Fruit fly (Drosophila melanogaster): ENCODE data around the gene Dhfr.
A peak's percentile ranks its signal among the peaks of the same experiment; 100 is the strongest.

The Dhfr gene

DNA sequence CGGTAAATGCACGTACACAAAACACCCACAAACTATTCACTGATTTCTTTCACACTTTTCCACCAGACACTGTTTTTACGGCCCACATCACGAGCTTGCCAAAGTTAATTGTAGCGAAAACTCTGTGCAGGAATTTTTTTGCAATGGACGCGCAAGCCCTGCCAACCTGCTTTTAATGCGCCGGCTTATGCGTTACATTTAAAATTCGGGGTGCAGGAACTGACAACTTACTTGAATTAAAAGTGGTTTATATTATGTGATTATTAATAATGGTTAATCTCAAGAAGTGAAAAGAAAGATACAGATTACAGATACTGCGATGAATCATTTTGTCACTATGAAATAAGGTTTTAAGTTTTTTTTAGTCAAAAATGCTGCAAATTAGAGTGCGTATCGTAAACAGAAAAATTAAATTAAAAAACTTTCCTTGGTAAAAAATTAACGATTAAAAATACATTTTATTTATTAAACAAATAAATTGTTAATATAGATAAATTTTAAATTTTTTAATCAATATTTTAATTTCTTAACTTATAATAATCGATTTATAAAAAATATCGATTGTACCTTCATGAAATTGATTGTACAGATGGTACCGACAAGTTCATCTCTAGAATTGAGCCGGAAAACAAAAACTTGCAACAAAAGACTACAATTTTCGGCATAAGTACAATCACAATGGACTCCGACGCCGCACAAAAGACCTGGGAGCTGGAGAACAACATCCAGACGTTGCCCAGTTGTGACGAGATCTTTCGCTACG lies 11.3 kb upstream of the Dhfr start, which contains the start of the genes CG42232 and CSN5 (continued):
- TF ChIP-seq CG3065 (GFP tag; optimal IDR thresholded peaks at IDR 0.05), result no peak
- no peak for TF ChIP-seq abd-A (tag; optimal IDR thresholded peaks at IDR 0.05)
- TF ChIP-seq Rx (GFP tag; IDR thresholded peaks at IDR 0.05), result peak; percentile 30; the same call in 1 of the 2 replicates
- no peak for TF ChIP-seq Elba2 (GFP tag; optimal IDR thresholded peaks at IDR 0.05)
- 0 out of 2 replicates have a peak, but pooled peaks have one; percentile 18 for TF ChIP-seq sob (GFP tag; IDR thresholded peaks at IDR 0.05)
- no peak for TF ChIP-seq mld (GFP tag; IDR thresholded peaks at IDR 0.05; ENCODE audit: partially characterized antibody)
- TF ChIP-seq CG11398 (GFP tag; optimal IDR thresholded peaks at IDR 0.05), result no peak
- TF ChIP-seq Nf-YB (GFP tag; optimal IDR thresholded peaks at IDR 0.05), result no peak
- no peak for TF ChIP-seq gsb (GFP tag; IDR thresholded peaks at IDR 0.05)
- peak; percentile 13 for TF ChIP-seq Usf (GFP tag; optimal IDR thresholded peaks at IDR 0.05)
- TF ChIP-seq CG2678 (tag; optimal IDR thresholded peaks at IDR 0.05), result no peak
- no peak for TF ChIP-seq Med (GFP tag)
- TF ChIP-seq CG15011 (GFP tag; optimal IDR thresholded peaks at IDR 0.05), result no peak
- peak; percentile 69 for TF ChIP-seq CG3847 (GFP tag; IDR thresholded peaks at IDR 0.05)
- TF ChIP-seq CG31388 (GFP tag; optimal IDR thresholded peaks at IDR 0.05), result peak; percentile 39
- TF ChIP-seq chn (GFP tag; optimal IDR thresholded peaks at IDR 0.05), result peak; percentile 37
- peak; percentile 17 for TF ChIP-seq run (tag; optimal IDR thresholded peaks at IDR 0.05)
- TF ChIP-seq CG6689 (GFP tag; IDR thresholded peaks at IDR 0.05), result peak; percentile 59
- TF ChIP-seq CG32772 (GFP tag; IDR thresholded peaks at IDR 0.05), result peak; percentile 17; the same call in 1 of the 2 replicates
- no peak for TF ChIP-seq odd (GFP tag; optimal IDR thresholded peaks at IDR 0.05)
- TF ChIP-seq Meics (GFP tag; optimal IDR thresholded peaks at IDR 0.05), result peak; percentile 15
- no peak for TF ChIP-seq CG10431 (GFP tag; optimal IDR thresholded peaks at IDR 0.05)
- no peak for TF ChIP-seq D19A (tag; optimal IDR thresholded peaks at IDR 0.05)
- TF ChIP-seq psq (GFP tag; optimal IDR thresholded peaks at IDR 0.05), result peak; percentile 28
- 0 out of 3 replicates have a peak, but pooled peaks have one; percentile 19 for TF ChIP-seq dysf (GFP tag; IDR thresholded peaks at IDR 0.05)
- peak; percentile 84 for TF ChIP-seq nmo (GFP tag; optimal IDR thresholded peaks at IDR 0.05)
- TF ChIP-seq Lpt (GFP tag; optimal IDR thresholded peaks at IDR 0.05), result no peak
- TF ChIP-seq CG32767 (GFP tag; IDR thresholded peaks at IDR 0.05), result peak; percentile 36; the same call in 1 of the 2 replicates
- peak; percentile 87 for TF ChIP-seq MBD-R2 (GFP tag; IDR thresholded peaks at IDR 0.05)
- TF ChIP-seq Poxn (GFP tag; IDR thresholded peaks at IDR 0.05), result no peak
- TF ChIP-seq tx (GFP tag; optimal IDR thresholded peaks at IDR 0.05), result peak; percentile 6
- no peak for TF ChIP-seq CG3726 (GFP tag; IDR thresholded peaks at IDR 0.05)
- TF ChIP-seq CG15479 (GFP tag; optimal IDR thresholded peaks at IDR 0.05), result peak; percentile 30
- peak; percentile 47 for TF ChIP-seq Mad (GFP tag; optimal IDR thresholded peaks at IDR 0.05)
- peak; percentile 30; the same call in 1 of the 3 replicates for TF ChIP-seq CG14860 (GFP tag; IDR thresholded peaks at IDR 0.05; ENCODE audit: partially characterized antibody)
- TF ChIP-seq CG12071 (GFP tag; optimal IDR thresholded peaks at IDR 0.05), result no peak
- no peak for TF ChIP-seq ken (GFP tag; IDR thresholded peaks at IDR 0.05)
- TF ChIP-seq maf-S (GFP tag; optimal IDR thresholded peaks at IDR 0.05), result peak; percentile 37
- TF ChIP-seq pros (GFP tag; optimal IDR thresholded peaks at IDR 0.05), result no peak
- TF ChIP-seq Mrtf (GFP tag; IDR thresholded peaks at IDR 0.05), result no peak
- TF ChIP-seq BtbVII (GFP tag; optimal IDR thresholded peaks at IDR 0.05), result no peak
- peak; percentile 55 for TF ChIP-seq pho (GFP tag; optimal IDR thresholded peaks at IDR 0.05)
